Fruit fly (Drosophila melanogaster): ENCODE results near the gene pie.
A peak's percentile ranks its signal among the peaks of the same experiment; 100 is the strongest.

Gene pie

dm6 chr2L:10375464-10376236 is 46.9 kb downstream of the pie start, which contains the start of the genes CG33303 and dpr19 (continued):
- TF ChIP-seq CG10274 (GFP tag; optimal IDR thresholded peaks at IDR 0.05), result no peak
- no peak for TF ChIP-seq CG16815 (GFP tag; optimal IDR thresholded peaks at IDR 0.05)
- peak; percentile 79 for TF ChIP-seq dmrt11E (tag; optimal IDR thresholded peaks at IDR 0.05)
- TF ChIP-seq nerfin-2 (GFP tag; IDR thresholded peaks at IDR 0.05; ENCODE audit: partially characterized antibody), result no peak
- TF ChIP-seq CG17829 (tag; optimal IDR thresholded peaks at IDR 0.05), result peak; percentile 90
- TF ChIP-seq usp (GFP tag; optimal IDR thresholded peaks at IDR 0.05), result no peak
- TF ChIP-seq Dll (GFP tag; IDR thresholded peaks at IDR 0.05; ENCODE audit: partially characterized antibody), result peak; percentile 38; the same call in 1 of the 4 replicates
- peak; percentile 74 for TF ChIP-seq stc (GFP tag; IDR thresholded peaks at IDR 0.05)
- TF ChIP-seq E2f2 (GFP tag; IDR thresholded peaks at IDR 0.05), result peak; percentile 42
- TF ChIP-seq yki (optimal IDR thresholded peaks at IDR 0.05), result no peak
- TF ChIP-seq caup (GFP tag; optimal IDR thresholded peaks at IDR 0.05; ENCODE audit: severe bottlenecking), result peak; percentile 74
- TF ChIP-seq CG1792 (GFP tag; optimal IDR thresholded peaks at IDR 0.05), result no peak
- no peak for TF ChIP-seq abd-A (tag; optimal IDR thresholded peaks at IDR 0.05)
- TF ChIP-seq grau (tag; optimal IDR thresholded peaks at IDR 0.05), result peak; percentile 85
- peak; percentile 72 for TF ChIP-seq CG10147 (GFP tag; optimal IDR thresholded peaks at IDR 0.05)
- TF ChIP-seq CG17912 (GFP tag; optimal IDR thresholded peaks at IDR 0.05), result peak; percentile 29
- peak; percentile 72 for TF ChIP-seq CG13894 (tag; optimal IDR thresholded peaks at IDR 0.05)
- TF ChIP-seq maf-S (GFP tag; optimal IDR thresholded peaks at IDR 0.05), result no peak
- peak; percentile 82 for TF ChIP-seq gsb-n (tag; optimal IDR thresholded peaks at IDR 0.05)
- peak; percentile 83 for TF ChIP-seq D19A (tag; optimal IDR thresholded peaks at IDR 0.05)
- TF ChIP-seq Gsc (GFP tag; IDR thresholded peaks at IDR 0.05), result no peak
- peak; percentile 73; the same call in 1 of the 2 replicates for TF ChIP-seq CG32767 (GFP tag; IDR thresholded peaks at IDR 0.05)
- TF ChIP-seq Dbx (GFP tag; IDR thresholded peaks at IDR 0.05), result peak; percentile 65; the same call in 2 of the 3 replicates
- TF ChIP-seq CG10366 (GFP tag; IDR thresholded peaks at IDR 0.05), result peak; percentile 34; the same call in 1 of the 2 replicates
- TF ChIP-seq inv (GFP tag; IDR thresholded peaks at IDR 0.05; ENCODE audit: partially characterized antibody), result no peak
- TF ChIP-seq jumu (GFP tag; optimal IDR thresholded peaks at IDR 0.05), result no peak
- peak; percentile 36 for TF ChIP-seq CG2875 (GFP tag; optimal IDR thresholded peaks at IDR 0.05)
- TF ChIP-seq gfzf (GFP tag; optimal IDR thresholded peaks at IDR 0.05), result peak; percentile 78
- TF ChIP-seq CG1529 (GFP tag; optimal IDR thresholded peaks at IDR 0.05), result peak; percentile 33
- peak; percentile 86; the same call in 2 of the 3 replicates for TF ChIP-seq CG17361 (GFP tag; IDR thresholded peaks at IDR 0.05)
- TF ChIP-seq dysf (GFP tag; IDR thresholded peaks at IDR 0.05), result peak; percentile 71; the same call in 1 of the 3 replicates
- TF ChIP-seq CG1233 (GFP tag; optimal IDR thresholded peaks at IDR 0.05), result peak; percentile 67
- peak; percentile 15 for TF ChIP-seq CTCF (GFP tag; optimal IDR thresholded peaks at IDR 0.05)
- peak; percentile 68 for TF ChIP-seq CG18619 (GFP tag; optimal IDR thresholded peaks at IDR 0.05)
- TF ChIP-seq ash1 (GFP tag; optimal IDR thresholded peaks at IDR 0.05), result no peak
- TF ChIP-seq CG10979 (tag; optimal IDR thresholded peaks at IDR 0.05), result peak; percentile 84
- peak; percentile 86 for TF ChIP-seq CG12659 (GFP tag; optimal IDR thresholded peaks at IDR 0.05)
- TF ChIP-seq CG15601 (tag; optimal IDR thresholded peaks at IDR 0.05), result peak; percentile 86
- peak; percentile 9 for TF ChIP-seq Asciz (GFP tag; optimal IDR thresholded peaks at IDR 0.05)
- peak; percentile 65 for TF ChIP-seq CG6813 (GFP tag; optimal IDR thresholded peaks at IDR 0.05)
- peak; percentile 4 for TF ChIP-seq CG8281 (tag; optimal IDR thresholded peaks at IDR 0.05)
- no peak for TF ChIP-seq unc-4 (GFP tag; IDR thresholded peaks at IDR 0.05; ENCODE audit: partially characterized antibody)
- TF ChIP-seq Mad (GFP tag; optimal IDR thresholded peaks at IDR 0.05), result no peak
- no peak for TF ChIP-seq bowl (GFP tag; IDR thresholded peaks at IDR 0.05)
- peak; percentile 74 for TF ChIP-seq CG17385 (GFP tag; optimal IDR thresholded peaks at IDR 0.05)
- TF ChIP-seq CG12155 (GFP tag; optimal IDR thresholded peaks at IDR 0.05), result peak; percentile 50
- peak; percentile 72 for TF ChIP-seq run (tag; optimal IDR thresholded peaks at IDR 0.05)
- no peak for TF ChIP-seq Hsf (GFP tag; optimal IDR thresholded peaks at IDR 0.05)
- TF ChIP-seq ranshi (GFP tag; IDR thresholded peaks at IDR 0.05), result 0 out of 2 replicates have a peak, but pooled peaks have one; percentile 33
